Fruit fly (Drosophila melanogaster) whole organism, embryonic: ENCODE measurements around the gene Nlg2.

Experiments used
- CG1647 ChIP-seq: fragments of 200-800 bp; sonication (Bioruptor generic); optimal IDR thresholded peaks from 3 replicates; lab custom pipeline; 2016; ENCODE audit warnings: missing biosample characterization, missing genetic modification characterization
- CG17829 ChIP-seq: fragments of 200-800 bp; optimal IDR thresholded peaks from 2 replicates; lab custom pipeline; 2019; ENCODE audit warnings: missing biosample characterization, mild to moderate bottlenecking, missing genetic modification characterization, moderate library complexity
- CG3995 ChIP-seq: fragments of 200-800 bp; sonication (Bioruptor generic); optimal IDR thresholded peaks from 3 replicates; lab custom pipeline; 2016; ENCODE audit warnings: missing biosample characterization, missing genetic modification characterization
- Camta ChIP-seq: fragments of 200-800 bp; sonication (Bioruptor generic); optimal IDR thresholded peaks from 2 replicates; lab custom pipeline; 2016; ENCODE audit warnings: missing biosample characterization, missing genetic modification characterization
- Jarid2 ChIP-seq: fragments of 200-800 bp; sonication (Bioruptor generic); optimal IDR thresholded peaks from 3 replicates; lab custom pipeline; 2017; ENCODE audit warnings: mild to moderate bottlenecking, missing biosample characterization, missing genetic modification reagents, missing genetic modification characterization
- Spps ChIP-seq: fragments of 200-800 bp; sonication (Bioruptor generic); optimal IDR thresholded peaks from 2 replicates; lab custom pipeline; 2018; ENCODE audit warnings: missing biosample characterization, mild to moderate bottlenecking, missing genetic modification characterization
- ara ChIP-seq: fragments of 200-800 bp; sonication (Bioruptor generic); IDR thresholded peaks from 2 replicates; pipeline ENCODE4 v1.3.6; 2022; ENCODE audit warnings: missing biosample characterization, missing genetic modification characterization
- fd3F ChIP-seq: fragments of 200-800 bp; sonication (Bioruptor generic); optimal IDR thresholded peaks from 2 replicates; lab custom pipeline; 2018; ENCODE audit warnings: missing biosample characterization, mild to moderate bottlenecking, missing genetic modification characterization, moderate library complexity

- TF ChIP-seq ara (GFP tag; lab: Robert Waterston, UW), result no peak
- no peak for TF ChIP-seq Jarid2
- TF ChIP-seq CG3995 (GFP tag; lab: Kevin White, UChicago), result no peak
- TF ChIP-seq Spps (tag; lab: Kevin White, UChicago), result no peak
- no peak for TF ChIP-seq CG1647 (GFP tag; lab: Kevin White, UChicago)
- TF ChIP-seq CG17829 (tag; lab: Kevin White, UChicago), result peak; percentile 43
- TF ChIP-seq Camta (GFP tag; lab: Kevin White, UChicago), result no peak
- TF ChIP-seq fd3F (GFP tag; lab: Kevin White, UChicago), result peak; percentile 37
These were observed at the start of gene Nlg2 for dm6 chr2L:6874526-6875198.
